Fruit fly (Drosophila melanogaster) whole organism, embryonic: ENCODE results near the gene Duox.

Experiments used
- B-H1 ChIP-seq: fragments of 200-800 bp; sonication (Bioruptor generic); IDR thresholded peaks from 3 replicates; pipeline ENCODE4 v1.3.6; 2022; ENCODE audit warnings: missing biosample characterization, missing genetic modification characterization
- B-H2 ChIP-seq: fragments of 200-800 bp; sonication (Bioruptor generic); optimal IDR thresholded peaks from 2 replicates; lab custom pipeline; 2018; ENCODE audit warnings: missing biosample characterization, mild to moderate bottlenecking, missing genetic modification characterization
- BtbVII ChIP-seq: fragments of 200-800 bp; sonication (Bioruptor generic); optimal IDR thresholded peaks from 3 replicates; lab custom pipeline; 2017; ENCODE audit warnings: missing biosample characterization, mild to moderate bottlenecking, missing genetic modification characterization
- CG10267 ChIP-seq: fragments of 200-800 bp; sonication (Bioruptor generic); optimal IDR thresholded peaks from 2 replicates; lab custom pipeline; 2018; ENCODE audit warnings: missing biosample characterization, mild to moderate bottlenecking, missing genetic modification characterization, moderate library complexity
- CG10959 ChIP-seq: fragments of 200-800 bp; sonication (Bioruptor generic); IDR thresholded peaks from 2 replicates; pipeline ENCODE4 v1.3.6; 2022; ENCODE audit warnings: missing biosample characterization, missing genetic modification characterization
- CG11247 ChIP-seq: fragments of 200-800 bp; sonication (Bioruptor generic); IDR thresholded peaks from 2 replicates; pipeline ENCODE4 v1.3.6; 2022; ENCODE audit warnings: missing biosample characterization, missing genetic modification characterization
- CG15269 ChIP-seq: fragments of 200-800 bp; sonication (Bioruptor generic); optimal IDR thresholded peaks from 2 replicates; lab custom pipeline; 2018; ENCODE audit warnings: missing biosample characterization, mild to moderate bottlenecking, missing genetic modification characterization, moderate library complexity
- CG1603 ChIP-seq: fragments of 200-800 bp; sonication (Bioruptor generic); optimal IDR thresholded peaks from 2 replicates; lab custom pipeline; 2019; ENCODE audit warnings: missing biosample characterization, mild to moderate bottlenecking, missing genetic modification characterization, moderate library complexity
- CG17361 ChIP-seq: fragments of 200-800 bp; sonication (Bioruptor generic); IDR thresholded peaks from 3 replicates; pipeline ENCODE4 v1.3.6; 2022; ENCODE audit warnings: missing biosample characterization, missing genetic modification characterization
- CG17612 ChIP-seq: fragments of 200-800 bp; sonication (Bioruptor generic); IDR thresholded peaks from 2 replicates; pipeline ENCODE4 v1.3.6; 2022; ENCODE audit warnings: missing biosample characterization, missing genetic modification characterization
- CG18476 ChIP-seq: fragments of 200-800 bp; sonication (Bioruptor generic); optimal IDR thresholded peaks from 2 replicates; lab custom pipeline; 2016; ENCODE audit warnings: missing biosample characterization, mild to moderate bottlenecking, missing genetic modification characterization
- CG31224 ChIP-seq: fragments of 200-800 bp; sonication (Bioruptor generic); IDR thresholded peaks from 2 replicates; pipeline ENCODE4 v1.3.6; 2022; ENCODE audit warnings: missing biosample characterization, missing genetic modification characterization
- CG33213 ChIP-seq: fragments of 200-800 bp; sonication (Bioruptor generic); optimal IDR thresholded peaks from 3 replicates; lab custom pipeline; 2016; ENCODE audit warnings: missing biosample characterization, missing genetic modification characterization
- CG4328 ChIP-seq: fragments of 200-800 bp; sonication (Bioruptor generic); optimal IDR thresholded peaks from 3 replicates; lab custom pipeline; 2017; ENCODE audit warnings: missing biosample characterization, missing genetic modification reagents, missing genetic modification characterization
- CG4360 ChIP-seq: fragments of 200-800 bp; sonication (Bioruptor generic); IDR thresholded peaks from 2 replicates; pipeline ENCODE4 v1.3.6; 2022; ENCODE audit warnings: missing biosample characterization, missing genetic modification characterization
- CG4730 ChIP-seq: fragments of 200-800 bp; sonication (Bioruptor generic); IDR thresholded peaks from 2 replicates; pipeline ENCODE4 v1.3.6; 2022; ENCODE audit warnings: missing biosample characterization, missing genetic modification characterization
- CG5245 ChIP-seq: fragments of 200-800 bp; sonication (Bioruptor generic); optimal IDR thresholded peaks from 3 replicates; lab custom pipeline; 2016; ENCODE audit warnings: missing biosample characterization, missing genetic modification characterization
- CG6175 ChIP-seq: fragments of 200-800 bp; sonication (Bioruptor generic); IDR thresholded peaks from 3 replicates; pipeline ENCODE4 v1.3.6; 2022; ENCODE audit warnings: missing biosample characterization, missing genetic modification characterization
- CG6683 ChIP-seq: fragments of 200-800 bp; sonication (Bioruptor generic); optimal IDR thresholded peaks from 2 replicates; lab custom pipeline; 2017; ENCODE audit warnings: missing biosample characterization, mild to moderate bottlenecking, missing genetic modification characterization, missing genetic modification reagents
- CG7987 ChIP-seq: fragments of 200-800 bp; sonication (Bioruptor generic); optimal IDR thresholded peaks from 2 replicates; lab custom pipeline; 2018; ENCODE audit warnings: missing biosample characterization, mild to moderate bottlenecking, missing genetic modification characterization, moderate library complexity
- CG8290 ChIP-seq, 3 experiments: fragments of 200-800 bp; sonication (Bioruptor generic); optimal IDR thresholded peaks; 2 replicates each; lab custom pipeline; 2016 to 2019; ENCODE audit warnings: missing biosample characterization in 3 of 3, missing genetic modification characterization in 3 of 3, mild to moderate bottlenecking in 2 of 3, moderate library complexity in 1 of 3
- CG8359 ChIP-seq: fragments of 200-800 bp; sonication (Bioruptor generic); optimal IDR thresholded peaks from 2 replicates; lab custom pipeline; 2017; ENCODE audit warnings: missing biosample characterization, mild to moderate bottlenecking, missing genetic modification characterization, borderline replicate concordance
- CG9876 ChIP-seq: fragments of 200-800 bp; sonication (Bioruptor generic); optimal IDR thresholded peaks from 2 replicates; lab custom pipeline; 2016; ENCODE audit warnings: missing biosample characterization, missing genetic modification characterization
- D19A ChIP-seq: fragments of 200-800 bp; optimal IDR thresholded peaks from 3 replicates; lab custom pipeline; 2019; ENCODE audit warnings: missing biosample characterization, mild to moderate bottlenecking, missing genetic modification characterization, moderate library complexity
- Elba2 ChIP-seq: fragments of 200-800 bp; sonication (Bioruptor generic); optimal IDR thresholded peaks from 3 replicates; lab custom pipeline; 2016; ENCODE audit warnings: missing biosample characterization, missing genetic modification characterization
- Ets97D ChIP-seq: fragments of 200-800 bp; sonication (Bioruptor generic); optimal IDR thresholded peaks from 3 replicates; lab custom pipeline; 2016; ENCODE audit warnings: missing biosample characterization, missing genetic modification characterization
- HHEX ChIP-seq: fragments of 200-800 bp; sonication (Bioruptor generic); optimal IDR thresholded peaks from 3 replicates; lab custom pipeline; 2017; ENCODE audit warnings: missing biosample characterization, mild to moderate bottlenecking, missing genetic modification characterization, missing genetic modification reagents
- HmgD ChIP-seq: fragments of 200-800 bp; sonication (Bioruptor generic); optimal IDR thresholded peaks from 3 replicates; lab custom pipeline; 2016; ENCODE audit warnings: missing biosample characterization, missing genetic modification characterization
- Hsf ChIP-seq: fragments of 200-800 bp; sonication (Bioruptor generic); optimal IDR thresholded peaks from 3 replicates; lab custom pipeline; 2016; ENCODE audit warnings: missing biosample characterization, missing genetic modification characterization
- Jarid2 ChIP-seq: fragments of 200-800 bp; sonication (Bioruptor generic); optimal IDR thresholded peaks from 3 replicates; lab custom pipeline; 2017; ENCODE audit warnings: mild to moderate bottlenecking, missing biosample characterization, missing genetic modification reagents, missing genetic modification characterization
- Mes4 ChIP-seq: fragments of 200-800 bp; sonication (Bioruptor generic); optimal IDR thresholded peaks from 2 replicates; lab custom pipeline; 2016; ENCODE audit warnings: missing biosample characterization, missing genetic modification characterization
- Sry-β ChIP-seq: fragments of 200-800 bp; sonication (Bioruptor generic); optimal IDR thresholded peaks from 2 replicates; lab custom pipeline; 2018; ENCODE audit warnings: missing biosample characterization, mild to moderate bottlenecking, missing genetic modification characterization, moderate library complexity
- Tbp ChIP-seq: fragments of >200 bp; optimal IDR thresholded peaks from 2 replicates; lab custom pipeline; 2018; ENCODE audit warnings: missing biosample characterization, missing genetic modification characterization
- Usf ChIP-seq: fragments of 200-800 bp; sonication (Bioruptor generic); optimal IDR thresholded peaks from 2 replicates; lab custom pipeline; 2017; ENCODE audit warnings: missing genotype, missing biosample characterization, missing genetic modification characterization
- aop ChIP-seq: fragments of 200-800 bp; sonication (Bioruptor generic); IDR thresholded peaks from 2 replicates; pipeline ENCODE4 v1.3.6; 2022; ENCODE audit warnings: missing biosample characterization, missing genetic modification characterization
- cg ChIP-seq: fragments of 200-800 bp; sonication (Bioruptor generic); optimal IDR thresholded peaks from 3 replicates; lab custom pipeline; 2019; ENCODE audit warnings: missing biosample characterization, mild to moderate bottlenecking, missing genetic modification characterization, moderate library complexity
- chif ChIP-seq, 2 experiments: fragments of 200-800 bp; sonication (Bioruptor generic); optimal IDR thresholded peaks; 3 replicates each; lab custom pipeline; 2016; ENCODE audit warnings: missing biosample characterization in 2 of 2, missing genetic modification characterization in 2 of 2
- ewg ChIP-seq: fragments of 200-800 bp; sonication (Bioruptor generic); optimal IDR thresholded peaks from 3 replicates; lab custom pipeline; 2017; ENCODE audit warnings: mild to moderate bottlenecking, missing biosample characterization, missing genetic modification reagents, missing genetic modification characterization
- gce ChIP-seq: fragments of 200-800 bp; sonication (Bioruptor generic); IDR thresholded peaks from 3 replicates; pipeline ENCODE4 v1.3.6; 2022; ENCODE audit warnings: missing biosample characterization, missing genetic modification characterization
- gsb ChIP-seq: fragments of 200-800 bp; sonication (Bioruptor generic); IDR thresholded peaks from 2 replicates; pipeline ENCODE4 v1.3.6; 2022; ENCODE audit warnings: missing biosample characterization, missing genetic modification characterization
- gt ChIP-seq: fragments of 200-800 bp; sonication (Bioruptor generic); IDR thresholded peaks from 2 replicates; pipeline ENCODE4 v1.3.6; 2022; ENCODE audit warnings: missing biosample characterization, missing genetic modification characterization
- jing ChIP-seq: fragments of 200-800 bp; sonication (Bioruptor generic); optimal IDR thresholded peaks from 2 replicates; lab custom pipeline; 2018; ENCODE audit warnings: missing biosample characterization, mild to moderate bottlenecking, missing genetic modification characterization
- luna ChIP-seq: fragments of 200-800 bp; sonication (Bioruptor generic); optimal IDR thresholded peaks from 2 replicates; lab custom pipeline; 2016; ENCODE audit warnings: missing biosample characterization, missing genetic modification characterization
- pho ChIP-seq: fragments of 200-800 bp; sonication (Bioruptor generic); optimal IDR thresholded peaks from 2 replicates; lab custom pipeline; 2016; ENCODE audit warnings: missing biosample characterization, missing genetic modification characterization
- pros ChIP-seq: fragments of 200-800 bp; sonication (Bioruptor generic); optimal IDR thresholded peaks from 3 replicates; lab custom pipeline; 2019; ENCODE audit warnings: missing biosample characterization, mild to moderate bottlenecking, missing genetic modification characterization, moderate library complexity
- sc ChIP-seq, 3 experiments: fragments of >200 bp in 2 of 3; fragments of 200-800 bp in 1 of 3; sonication (Bioruptor generic) in 1 of 3; optimal IDR thresholded peaks; 2 replicates in 2 of 3; 3 replicates in 1 of 3; lab custom pipeline; 2017; ENCODE audit warnings: mild to moderate bottlenecking in 1 of 3, missing biosample characterization in 1 of 3, missing genetic modification characterization in 1 of 3, missing genetic modification reagents in 1 of 3
- so ChIP-seq: fragments of 200-800 bp; sonication (Bioruptor generic); IDR thresholded peaks from 3 replicates; pipeline ENCODE4 v1.3.6; 2022; ENCODE audit warnings: missing biosample characterization, missing genetic modification characterization
- tap ChIP-seq: fragments of 200-800 bp; optimal IDR thresholded peaks from 3 replicates; lab custom pipeline; 2019; ENCODE audit warnings: missing biosample characterization, mild to moderate bottlenecking, missing genetic modification characterization, moderate library complexity
- tx ChIP-seq: fragments of 200-800 bp; sonication (Bioruptor generic); optimal IDR thresholded peaks from 2 replicates; lab custom pipeline; 2016; ENCODE audit warnings: missing biosample characterization, missing genetic modification characterization
- unc-4 ChIP-seq: fragments of 200-800 bp; sonication (Bioruptor generic); IDR thresholded peaks from 2 replicates; pipeline ENCODE4 v1.3.6; 2022; ENCODE audit warnings: missing biosample characterization, missing genetic modification characterization; ENCODE audit not compliant: partially characterized antibody

Gene Duox

DNA sequence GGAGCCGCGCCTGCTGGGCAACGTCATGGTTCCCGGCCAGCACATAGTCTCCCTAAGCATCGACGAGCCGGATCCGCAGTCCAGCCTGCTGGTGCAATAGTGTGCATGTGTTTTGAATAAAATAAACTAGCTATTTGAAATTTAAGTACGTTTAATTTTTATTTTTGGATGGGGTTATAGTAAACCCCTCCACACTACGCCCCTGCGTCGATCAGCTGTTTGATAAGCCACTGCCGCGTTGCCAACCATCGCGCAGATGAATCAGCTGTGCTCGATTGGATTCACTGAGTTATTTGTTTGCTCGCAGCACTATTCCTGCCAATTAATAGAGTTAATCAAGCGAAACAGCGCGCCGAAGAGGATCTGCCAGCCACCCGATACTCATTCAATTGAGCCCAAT is 48.8 kb upstream of the Duox start, which contains the start of gene RabGGTb (continued):
- TF ChIP-seq CG1603 (tag; lab: Kevin White, UChicago) (peak; percentile 77), CG15269 (tag; lab: Kevin White, UChicago) (peak; percentile 62), Tbp (GFP tag; lab: Kevin White, UChicago) (no peak), pros (GFP tag; lab: Kevin White, UChicago) (no peak), CG8359 (GFP tag; lab: Kevin White, UChicago) (no peak), CG8290 (GFP tag; optimal IDR thresholded peaks at IDR 0.05; lab: Kevin White, UChicago) (no peak), CG8290 (tag; optimal IDR thresholded peaks at IDR 0.05; lab: Kevin White, UChicago) (peak in 1 of 2 experiments; percentile 84), CG4730 (GFP tag; lab: Robert Waterston, UW) (peak; percentile 62), CG17612 (no peak), gce (GFP tag; lab: Robert Waterston, UW) (peak; percentile 54; the same call in 1 of the 3 replicates), ewg (peak; percentile 5), CG33213 (peak; percentile 26), gsb (peak; percentile 34), CG4328 (GFP tag; lab: Kevin White, UChicago) (peak; percentile 33), Sry-β (GFP tag; lab: Kevin White, UChicago) (no peak), tx (GFP tag; lab: Kevin White, UChicago) (peak; percentile 36), Ets97D (GFP tag; lab: Kevin White, UChicago) (peak; percentile 11), Jarid2 (GFP tag; lab: Kevin White, UChicago) (no peak), Mes4 (GFP tag; lab: Kevin White, UChicago) (peak; percentile 38), gt (GFP tag; lab: Robert Waterston, UW) (no peak), CG6683 (GFP tag; lab: Kevin White, UChicago) (no peak), CG7987 (GFP tag; lab: Kevin White, UChicago) (no peak), B-H2 (GFP tag; lab: Kevin White, UChicago) (peak; percentile 65), CG11247 (GFP tag; lab: Robert Waterston, UW) (peak; percentile 73), CG4360 (GFP tag; lab: Robert Waterston, UW) (peak; percentile 15; the same call in 1 of the 2 replicates), sc (optimal IDR thresholded peaks at IDR 0.05; lab: Kevin White, UChicago) (no peak), sc (GFP tag; optimal IDR thresholded peaks at IDR 0.05; lab: Kevin White, UChicago) (no peak), Elba2 (no peak), CG5245 (no peak), B-H1 (peak; percentile 64), so (GFP tag; lab: Robert Waterston, UW) (peak; percentile 77; the same call in 2 of the 3 replicates), D19A (no peak), luna (GFP tag; lab: Kevin White, UChicago) (no peak), jing (GFP tag; lab: Kevin White, UChicago) (no peak), CG9876 (GFP tag; lab: Kevin White, UChicago) (no peak), CG18476 (GFP tag; lab: Kevin White, UChicago) (peak; percentile 5), HmgD (no peak), Hsf (peak; percentile 59), CG10959 (0 out of 2 replicates have a peak, but pooled peaks have one; percentile 41), pho (GFP tag; lab: Kevin White, UChicago) (peak; percentile 57), CG31224 (GFP tag; lab: Robert Waterston, UW) (peak; percentile 55; the same call in 1 of the 2 replicates), tap (tag; lab: Kevin White, UChicago) (peak; percentile 32), Usf (GFP tag; lab: Kevin White, UChicago) (no peak), unc-4 (peak; percentile 48), CG17361 (GFP tag; lab: Robert Waterston, UW) (no peak), chif (GFP tag; optimal IDR thresholded peaks at IDR 0.05; lab: Kevin White, UChicago) (peak in 1 of 2 experiments; percentile 50), HHEX (GFP tag; lab: Kevin White, UChicago) (peak; percentile 41), CG6175 (GFP tag; lab: Robert Waterston, UW) (peak; percentile 61; the same call in 1 of the 3 replicates), BtbVII (GFP tag; lab: Kevin White, UChicago) (peak; percentile 27), aop (GFP tag; lab: Robert Waterston, UW) (no peak), cg (GFP tag; lab: Kevin White, UChicago) (no peak), CG10267 (peak; percentile 41)
